Worm (Caenorhabditis elegans): ENCODE data around the gene F13B12.4.
A peak's percentile ranks its signal among the peaks of the same experiment; 100 is the strongest.

The F13B12.4 gene

ce11 chrIV:10421256-10421655, 28.4 kb downstream of the F13B12.4 start:
- TF ChIP-seq tab-1 (GFP tag; IDR thresholded peaks at IDR 0.05): no peak
- no peak for TF ChIP-seq flt-1 (GFP tag; IDR thresholded peaks at IDR 0.05)
- no peak for TF ChIP-seq ztf-29 (GFP tag; IDR thresholded peaks at IDR 0.05)
- TF ChIP-seq ref-1 (GFP tag; conservative IDR thresholded peaks at IDR 0.05): no peak
- no peak for TF ChIP-seq ztf-23 (GFP tag; IDR thresholded peaks at IDR 0.05)
- no peak for TF ChIP-seq klf-2 (GFP tag; conservative IDR thresholded peaks at IDR 0.05)
- TF ChIP-seq med-1 (GFP tag; optimal IDR thresholded peaks at IDR 0.05; ENCODE audit: insufficient read depth): no peak
- TF ChIP-seq T22C8.4 (GFP tag; IDR thresholded peaks at IDR 0.05): no peak
- TF ChIP-seq cog-1 (tag; optimal IDR thresholded peaks at IDR 0.05): no peak

- TF ChIP-seq tab-1 (GFP tag; IDR thresholded peaks at IDR 0.05) (no peak), flt-1 (GFP tag; IDR thresholded peaks at IDR 0.05) (no peak), ref-1 (GFP tag; conservative IDR thresholded peaks at IDR 0.05) (no peak), med-1 (GFP tag; optimal IDR thresholded peaks at IDR 0.05; ENCODE audit: insufficient read depth) (no peak), ztf-29 (GFP tag; IDR thresholded peaks at IDR 0.05) (no peak), ztf-23 (GFP tag; IDR thresholded peaks at IDR 0.05) (no peak), klf-2 (GFP tag; conservative IDR thresholded peaks at IDR 0.05) (no peak), cog-1 (tag; optimal IDR thresholded peaks at IDR 0.05) (no peak), T22C8.4 (GFP tag; IDR thresholded peaks at IDR 0.05) (no peak)
Observed at ce11 chrIV:10420440-10420839, 29.3 kb downstream of the F13B12.4 start.

DNA sequence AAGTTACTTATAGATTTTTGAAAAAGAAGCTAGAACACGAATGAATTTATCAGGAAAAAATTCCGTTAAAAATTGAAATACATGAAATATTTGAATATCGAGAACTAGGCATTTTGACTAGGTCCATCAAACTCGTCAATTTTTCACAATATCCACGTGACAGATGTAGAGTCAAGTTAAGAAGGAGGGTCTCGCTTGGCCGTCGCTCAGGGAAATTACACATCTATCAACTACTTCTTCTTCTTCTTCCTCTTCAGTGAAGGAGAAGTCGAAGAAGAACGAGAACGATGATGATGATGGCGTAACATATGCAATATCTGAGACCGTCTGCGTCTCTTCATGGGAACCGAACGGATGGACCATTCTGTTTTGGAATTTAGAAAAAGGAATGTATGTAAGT, 29.8 kb downstream of the F13B12.4 start:
- TF ChIP-seq ztf-23 (GFP tag; IDR thresholded peaks at IDR 0.05): no peak

- TF ChIP-seq klf-2 (GFP tag; conservative IDR thresholded peaks at IDR 0.05) (no peak), med-1 (GFP tag; optimal IDR thresholded peaks at IDR 0.05; ENCODE audit: insufficient read depth) (no peak), cog-1 (tag; optimal IDR thresholded peaks at IDR 0.05) (no peak), tab-1 (GFP tag; IDR thresholded peaks at IDR 0.05) (no peak), ztf-29 (GFP tag; IDR thresholded peaks at IDR 0.05) (no peak), T22C8.4 (GFP tag; IDR thresholded peaks at IDR 0.05) (no peak), ztf-23 (GFP tag; IDR thresholded peaks at IDR 0.05) (no peak), flt-1 (GFP tag; IDR thresholded peaks at IDR 0.05) (no peak), ref-1 (GFP tag; conservative IDR thresholded peaks at IDR 0.05) (no peak)
Observed at ce11 chrIV:10417781-10418180, 31.9 kb downstream of the F13B12.4 start, which contains the start of gene F13B12.6. F13B12.6 (minus strand) TSS chrIV:10417881.

ce11 chrIV:10413828-10414227, 35.9 kb downstream of the F13B12.4 start, which contains the start of gene R10H10.7:
R10H10.7 (minus strand) TSS chrIV:10413928.
- TF ChIP-seq ztf-29 (GFP tag; IDR thresholded peaks at IDR 0.05): no peak
- TF ChIP-seq med-1 (GFP tag; optimal IDR thresholded peaks at IDR 0.05; ENCODE audit: insufficient read depth): no peak
- TF ChIP-seq flt-1 (GFP tag; IDR thresholded peaks at IDR 0.05): no peak
- TF ChIP-seq klf-2 (GFP tag; conservative IDR thresholded peaks at IDR 0.05): no peak
- no peak for TF ChIP-seq cog-1 (tag; optimal IDR thresholded peaks at IDR 0.05)
- no peak for TF ChIP-seq T22C8.4 (GFP tag; IDR thresholded peaks at IDR 0.05)
- TF ChIP-seq ref-1 (GFP tag; conservative IDR thresholded peaks at IDR 0.05): no peak
- TF ChIP-seq tab-1 (GFP tag; IDR thresholded peaks at IDR 0.05): no peak
- TF ChIP-seq ztf-23 (GFP tag; IDR thresholded peaks at IDR 0.05): no peak

- no peak for TF ChIP-seq tab-1 (GFP tag; IDR thresholded peaks at IDR 0.05)
- TF ChIP-seq ref-1 (GFP tag; conservative IDR thresholded peaks at IDR 0.05): no peak
- no peak for TF ChIP-seq klf-2 (GFP tag; conservative IDR thresholded peaks at IDR 0.05)
- no peak for TF ChIP-seq cog-1 (tag; optimal IDR thresholded peaks at IDR 0.05)
- no peak for TF ChIP-seq flt-1 (GFP tag; IDR thresholded peaks at IDR 0.05)
- no peak for TF ChIP-seq T22C8.4 (GFP tag; IDR thresholded peaks at IDR 0.05)
- TF ChIP-seq ztf-23 (GFP tag; IDR thresholded peaks at IDR 0.05): no peak
- no peak for TF ChIP-seq ztf-29 (GFP tag; IDR thresholded peaks at IDR 0.05)
- no peak for TF ChIP-seq med-1 (GFP tag; optimal IDR thresholded peaks at IDR 0.05; ENCODE audit: insufficient read depth)
Observed at ce11 chrIV:10409377-10409776, 40.3 kb downstream of the F13B12.4 start, which contains the start of gene rfk-1. rfk-1 (minus strand) TSS chrIV:10409477.

ce11 chrIV:10403193-10404058, 46.3 kb downstream of the F13B12.4 start, which contains the start of gene gpa-7:
gpa-7 (plus strand) TSS chrIV:10404008.
- TF ChIP-seq cog-1 (tag; optimal IDR thresholded peaks at IDR 0.05): peak; percentile 80
- no peak for TF ChIP-seq ref-1 (GFP tag; conservative IDR thresholded peaks at IDR 0.05)

DNA sequence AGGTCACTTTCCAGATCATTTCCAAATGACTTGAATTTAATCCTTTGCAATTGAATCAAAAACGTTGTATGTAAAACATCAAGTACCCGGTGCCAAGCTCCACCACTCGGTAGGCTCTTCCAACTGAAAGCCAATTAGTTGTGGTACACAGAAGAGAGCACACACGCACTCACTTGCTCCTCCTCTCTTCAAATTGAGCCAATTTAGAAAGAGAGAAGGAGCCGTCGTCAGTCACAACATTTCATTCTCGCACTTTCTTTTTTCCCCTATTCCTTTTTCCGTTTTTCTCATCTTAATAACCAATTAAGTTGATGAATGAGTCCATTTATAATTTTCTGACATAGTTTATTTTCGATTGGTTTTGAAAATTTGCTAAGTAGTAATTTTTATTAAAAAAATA, 51.5 kb downstream of the F13B12.4 start:
- TF ChIP-seq cog-1 (tag; optimal IDR thresholded peaks at IDR 0.05) (no peak), ztf-23 (GFP tag; IDR thresholded peaks at IDR 0.05) (no peak), ref-1 (GFP tag; conservative IDR thresholded peaks at IDR 0.05) (no peak), flt-1 (GFP tag; IDR thresholded peaks at IDR 0.05) (no peak), med-1 (GFP tag; optimal IDR thresholded peaks at IDR 0.05; ENCODE audit: insufficient read depth) (no peak)

ce11 chrIV:10396827-10397226, 52.9 kb downstream of the F13B12.4 start:
- TF ChIP-seq med-1 (GFP tag; optimal IDR thresholded peaks at IDR 0.05; ENCODE audit: insufficient read depth) (no peak), ztf-23 (GFP tag; IDR thresholded peaks at IDR 0.05) (no peak), ref-1 (GFP tag; conservative IDR thresholded peaks at IDR 0.05) (no peak), ztf-29 (GFP tag; IDR thresholded peaks at IDR 0.05) (no peak), flt-1 (GFP tag; IDR thresholded peaks at IDR 0.05) (no peak), T22C8.4 (GFP tag; IDR thresholded peaks at IDR 0.05) (no peak), tab-1 (GFP tag; IDR thresholded peaks at IDR 0.05) (no peak), klf-2 (GFP tag; conservative IDR thresholded peaks at IDR 0.05) (no peak), cog-1 (tag; optimal IDR thresholded peaks at IDR 0.05) (no peak)

- TF ChIP-seq ztf-29 (GFP tag; IDR thresholded peaks at IDR 0.05) (no peak), flt-1 (GFP tag; IDR thresholded peaks at IDR 0.05) (no peak), klf-2 (GFP tag; conservative IDR thresholded peaks at IDR 0.05) (no peak), ztf-23 (GFP tag; IDR thresholded peaks at IDR 0.05) (no peak), med-1 (GFP tag; optimal IDR thresholded peaks at IDR 0.05; ENCODE audit: insufficient read depth) (no peak), T22C8.4 (GFP tag; IDR thresholded peaks at IDR 0.05) (no peak), tab-1 (GFP tag; IDR thresholded peaks at IDR 0.05) (no peak), ref-1 (GFP tag; conservative IDR thresholded peaks at IDR 0.05) (no peak), cog-1 (tag; optimal IDR thresholded peaks at IDR 0.05) (no peak)
Observed at ce11 chrIV:10394858-10395257, 54.8 kb downstream of the F13B12.4 start, which contains the start of gene R10H10.4. R10H10.4 (minus strand) TSS chrIV:10394958.

Measured in whole organism, midembryonic.